Worm (Caenorhabditis elegans): ENCODE data around the gene C29F9.8.
"Not testable (repeated sequence)": the region's sequence is repeated elsewhere in the genome, so short reads cannot be mapped to it uniquely, and the experiment has no call there.

ce11 chrIII:58723-59122 is 38.2 kb downstream of the C29F9.8 start:
- TF ChIP-seq dve-1 (tag; optimal IDR thresholded peaks at IDR 0.05; ENCODE audit: insufficient read depth); fkh-10 (GFP tag; optimal IDR thresholded peaks at IDR 0.05); aha-1 (tag); arid-1 (GFP tag; conservative IDR thresholded peaks at IDR 0.05); zag-1 (tag; optimal IDR thresholded peaks at IDR 0.05); ceh-62 (tag; optimal IDR thresholded peaks at IDR 0.05); nhr-10 (tag; optimal IDR thresholded peaks at IDR 0.05); mdl-1 (tag; optimal IDR thresholded peaks at IDR 0.05); nhr-11 (tag; optimal IDR thresholded peaks at IDR 0.05); pha-4 (GFP tag; IDR thresholded peaks at IDR 0.05); pha-4 (tag; optimal IDR thresholded peaks at IDR 0.05); lin-29 (GFP tag; IDR thresholded peaks at IDR 0.05): not testable (repeated sequence)
- TF ChIP-seq egl-43 (GFP tag; IDR thresholded peaks at IDR 0.05) = peak; percentile 73; the same call in 1 of the 2 replicates
